Worm (Caenorhabditis elegans) whole organism, late embryonic: ENCODE measurements around the gene K10H10.12.

ENCODE experiments used
- C08G9.2 ChIP-seq: sonication (generic microtip); optimal IDR thresholded peaks from 2 replicates; lab custom pipeline; 2016; ENCODE audit warnings: mild to moderate bottlenecking, missing genetic modification characterization, moderate library complexity, missing compliant biosample characterization
- C38D4.7 ChIP-seq: fragments of 200-800 bp; sonication (Bioruptor generic); optimal IDR thresholded peaks from 2 replicates; lab custom pipeline; 2018; ENCODE audit warnings: mild to moderate bottlenecking, missing genetic modification characterization, moderate library complexity, missing compliant biosample characterization
- ama-1 ChIP-seq: fragments of 150-350 bp; optimal IDR thresholded peaks from 2 replicates; lab custom pipeline; 2014
- ceh-48 ChIP-seq: sonication (generic microtip); optimal IDR thresholded peaks from 2 replicates; lab custom pipeline; 2016; ENCODE audit warnings: missing genetic modification characterization, inconsistent platforms, missing compliant biosample characterization
- fkh-10 ChIP-seq: fragments of 150-350 bp; optimal IDR thresholded peaks from 2 replicates; lab custom pipeline; 2014; ENCODE audit warnings: missing biosample characterization, missing genetic modification reagents, missing genetic modification characterization
- pag-3 ChIP-seq: sonication (generic microtip); optimal IDR thresholded peaks from 2 replicates; lab custom pipeline; 2016; ENCODE audit warnings: missing compliant biosample characterization, missing genetic modification characterization, borderline replicate concordance
- pha-4 ChIP-seq: fragments of 150-350 bp; optimal IDR thresholded peaks from 2 replicates; lab custom pipeline; 2018; ENCODE audit warnings: missing biosample characterization, missing genetic modification reagents, missing genetic modification characterization
- sox-4 ChIP-seq: sonication (generic microtip); optimal IDR thresholded peaks from 2 replicates; lab custom pipeline; 2017; ENCODE audit warnings: mild to moderate bottlenecking, missing genetic modification characterization, inconsistent platforms, missing compliant biosample characterization

ce11 chrII:14488661-14489060, 17.5 kb downstream of the K10H10.12 start, which contains the start of gene usp-14:
- no peak for TF ChIP-seq fkh-10 (GFP tag; lab: Kevin White, UChicago)
- TF ChIP-seq ceh-48: no peak
- no peak for TF ChIP-seq C38D4.7 (GFP tag; lab: Kevin White, UChicago)
- no peak for TF ChIP-seq C08G9.2 (tag; lab: Kevin White, UChicago)
- TF ChIP-seq ama-1 (lab: Kevin White, UChicago): no peak
- no peak for TF ChIP-seq pha-4 (tag; lab: Kevin White, UChicago)
- no peak for TF ChIP-seq sox-4 (tag; lab: Kevin White, UChicago)
- no peak for TF ChIP-seq pag-3 (tag; lab: Kevin White, UChicago)
